Fruit fly (Drosophila melanogaster): Measurements from ENCODE around the gene CG32214.

The CG32214 gene

DNA sequence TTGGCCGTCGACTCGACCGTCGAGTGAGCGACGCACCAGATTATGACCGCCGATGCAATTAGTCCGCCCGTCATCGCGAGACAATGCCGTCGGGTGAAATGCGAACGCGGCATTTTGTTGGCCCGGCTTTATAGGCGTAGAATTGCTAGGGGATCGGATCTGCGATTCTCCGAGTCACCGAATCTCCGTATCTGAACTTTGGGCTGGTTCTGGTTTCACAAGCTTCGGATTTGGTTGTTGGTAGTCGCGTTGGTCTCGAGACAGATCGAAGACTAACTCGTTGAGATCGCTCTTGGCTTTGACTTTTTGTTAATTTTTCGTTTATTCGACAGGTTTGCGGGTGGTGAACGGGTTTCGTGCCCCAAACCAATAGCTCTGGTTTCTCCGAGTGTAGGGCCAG, 29.5 kb downstream of the CG32214 start:
- no peak for TF ChIP-seq CG1620 (GFP tag; optimal IDR thresholded peaks at IDR 0.05)
- no peak for TF ChIP-seq CG33017 (tag; optimal IDR thresholded peaks at IDR 0.05)
- no peak for TF ChIP-seq CG11617 (GFP tag; optimal IDR thresholded peaks at IDR 0.05)

DNA sequence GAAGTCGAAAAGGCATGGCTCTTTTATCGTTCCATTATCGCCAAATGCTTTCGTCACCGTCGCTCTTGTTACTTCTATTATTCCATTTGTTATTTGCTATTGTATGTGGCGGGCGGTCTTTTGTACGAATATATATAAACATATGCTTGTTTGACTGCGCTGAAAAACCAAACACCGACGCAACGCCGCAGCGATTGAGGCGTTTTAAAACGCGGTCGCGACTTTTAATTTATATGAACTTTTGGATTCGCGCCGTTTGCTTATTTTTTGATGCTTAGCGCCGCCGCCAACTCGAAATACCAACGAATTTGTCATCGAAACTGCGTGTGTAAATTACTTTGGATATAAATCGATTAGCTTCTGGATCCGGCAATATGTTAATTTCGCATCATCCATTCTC, 30.0 kb downstream of the CG32214 start:
- no peak for TF ChIP-seq CG33017 (tag; optimal IDR thresholded peaks at IDR 0.05)
- no peak for TF ChIP-seq CG1620 (GFP tag; optimal IDR thresholded peaks at IDR 0.05)
- TF ChIP-seq Mnt (GFP tag; optimal IDR thresholded peaks at IDR 0.05), result no peak
- no peak for TF ChIP-seq cic (GFP tag; optimal IDR thresholded peaks at IDR 0.05)
- no peak for TF ChIP-seq Clk (GFP tag; optimal IDR thresholded peaks at IDR 0.05)
- TF ChIP-seq kay (GFP tag; ENCODE audit: borderline replicate concordance), result no peak
- no peak for TF ChIP-seq CG12768 (GFP tag; optimal IDR thresholded peaks at IDR 0.05)

DNA sequence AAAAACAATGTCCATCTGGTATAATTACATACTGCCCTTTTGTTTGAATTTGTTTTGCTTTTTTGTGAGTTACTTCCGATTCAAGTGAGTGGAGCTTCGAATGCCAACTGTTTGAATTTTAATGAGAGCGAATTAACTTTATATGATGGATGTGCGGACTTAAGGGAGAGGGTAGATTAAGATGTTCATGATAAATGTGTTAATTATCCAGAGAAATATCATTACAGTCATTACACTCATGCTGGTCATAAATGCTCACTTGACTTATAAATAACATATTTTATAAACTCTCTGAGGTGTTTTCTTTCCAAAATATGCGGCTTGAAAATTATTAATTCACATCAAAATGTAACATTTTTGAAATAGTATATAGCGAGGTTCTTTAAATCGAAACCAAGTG, 30.5 kb downstream of the CG32214 start, which contains the start of gene CG9449:
CG9449 (minus strand) TSS at position 101 of the 400 bp plus-strand sequence.
- TF ChIP-seq CG12768 (GFP tag; optimal IDR thresholded peaks at IDR 0.05) (no peak), CG14711 (tag; optimal IDR thresholded peaks at IDR 0.05) (no peak), Hr96 (GFP tag; optimal IDR thresholded peaks at IDR 0.05) (no peak), Crg-1 (GFP tag; optimal IDR thresholded peaks at IDR 0.05) (no peak), bab1 (GFP tag; optimal IDR thresholded peaks at IDR 0.05) (no peak), ovo (GFP tag; optimal IDR thresholded peaks at IDR 0.05) (no peak), Clk (GFP tag; optimal IDR thresholded peaks at IDR 0.05) (no peak), toe (GFP tag; optimal IDR thresholded peaks at IDR 0.05) (no peak), kay (GFP tag; ENCODE audit: borderline replicate concordance) (no peak), CG1620 (GFP tag; optimal IDR thresholded peaks at IDR 0.05) (no peak), CG5204 (GFP tag; optimal IDR thresholded peaks at IDR 0.05) (no peak), CG7101 (tag; optimal IDR thresholded peaks at IDR 0.05) (no peak), Mnt (GFP tag; optimal IDR thresholded peaks at IDR 0.05) (no peak), pad (GFP tag; optimal IDR thresholded peaks at IDR 0.05) (no peak)

DNA sequence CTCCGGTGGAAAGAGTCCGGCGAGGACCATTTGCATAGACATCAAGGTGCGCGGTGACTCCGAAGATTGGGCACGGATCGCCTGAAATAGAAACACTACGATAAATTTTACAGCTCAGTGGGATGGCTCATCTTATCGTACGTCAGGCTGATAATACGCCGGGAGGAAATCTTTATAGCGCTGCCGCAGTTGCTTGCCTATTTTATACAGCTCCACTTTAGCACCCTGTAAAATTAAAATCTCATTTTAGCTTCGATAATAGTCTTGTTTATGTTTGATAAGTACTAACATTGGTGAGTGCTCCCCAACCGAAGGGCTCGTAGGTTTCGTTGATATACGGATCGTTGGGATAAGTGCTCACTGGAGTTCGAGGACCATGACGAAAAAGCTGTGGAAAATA, 32.2 kb downstream of the CG32214 start:
- TF ChIP-seq Hr96 (GFP tag; optimal IDR thresholded peaks at IDR 0.05) (no peak), CG7045 (GFP tag; optimal IDR thresholded peaks at IDR 0.05) (peak; percentile 66)

DNA sequence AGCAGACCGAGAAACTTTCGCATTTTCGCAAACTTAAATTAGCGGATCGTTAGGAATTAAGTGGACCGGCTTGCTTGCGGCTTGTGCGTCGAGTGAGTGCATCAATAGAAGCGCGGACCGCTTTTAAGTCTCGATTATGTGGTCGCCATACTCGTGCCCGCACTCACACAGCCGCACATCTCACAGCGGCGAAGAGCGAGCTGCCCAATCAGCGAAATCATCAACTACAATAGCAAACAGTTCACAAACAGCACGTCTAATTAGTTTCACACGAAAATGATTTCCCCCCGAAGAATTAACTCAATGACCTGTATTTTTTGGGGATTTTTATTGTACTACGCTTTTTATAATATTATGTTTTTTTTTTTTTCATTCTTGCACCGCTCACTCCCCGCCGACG, 33.6 kb downstream of the CG32214 start, which contains the start of gene CG9451:
CG9451 (minus strand) TSS at position 101 of the 400 bp plus-strand sequence.
- TF ChIP-seq Crg-1 (GFP tag; optimal IDR thresholded peaks at IDR 0.05) (no peak), cnc (optimal IDR thresholded peaks at IDR 0.05) (no peak), kay (GFP tag; ENCODE audit: borderline replicate concordance) (no peak), tj (GFP tag; optimal IDR thresholded peaks at IDR 0.05) (no peak), CG14711 (tag; optimal IDR thresholded peaks at IDR 0.05) (no peak), Clk (GFP tag; optimal IDR thresholded peaks at IDR 0.05) (no peak)

DNA sequence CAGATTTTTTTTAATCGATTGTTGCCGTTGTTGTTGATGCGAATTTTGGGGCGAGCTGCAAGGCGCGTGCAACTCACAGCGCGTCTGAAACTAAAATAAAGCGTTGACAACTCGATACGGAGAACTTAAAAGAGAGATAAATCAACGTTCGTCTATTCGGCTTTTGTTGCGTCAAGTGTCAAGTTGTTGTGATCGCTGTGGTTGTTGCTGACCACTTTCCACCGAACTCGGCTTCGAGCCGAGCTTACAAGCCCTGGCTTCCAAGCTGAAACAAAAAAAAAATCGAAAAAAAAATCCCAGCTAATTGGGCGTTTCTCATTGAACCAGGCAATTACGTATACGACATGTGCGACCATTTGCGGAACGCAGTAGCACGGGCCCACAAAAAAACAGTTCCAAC, 36.6 kb downstream of the CG32214 start, which contains the start of gene CG9452:
CG9452 (minus strand) TSS at position 101 of the 400 bp plus-strand sequence.
- TF ChIP-seq CG14711 (tag; optimal IDR thresholded peaks at IDR 0.05), result no peak
- TF ChIP-seq bab1 (GFP tag; optimal IDR thresholded peaks at IDR 0.05), result no peak
- no peak for TF ChIP-seq Mnt (GFP tag; optimal IDR thresholded peaks at IDR 0.05)
- no peak for TF ChIP-seq CG33017 (tag; optimal IDR thresholded peaks at IDR 0.05)
- TF ChIP-seq CG5204 (GFP tag; optimal IDR thresholded peaks at IDR 0.05), result no peak
- no peak for TF ChIP-seq CG1620 (GFP tag; optimal IDR thresholded peaks at IDR 0.05)
- TF ChIP-seq toe (GFP tag; optimal IDR thresholded peaks at IDR 0.05), result no peak
- TF ChIP-seq Hr96 (GFP tag; optimal IDR thresholded peaks at IDR 0.05), result no peak
- no peak for TF ChIP-seq tj (GFP tag; optimal IDR thresholded peaks at IDR 0.05)
- no peak for TF ChIP-seq kay (GFP tag; ENCODE audit: borderline replicate concordance)
- no peak for TF ChIP-seq cnc (optimal IDR thresholded peaks at IDR 0.05)
- TF ChIP-seq cic (GFP tag; optimal IDR thresholded peaks at IDR 0.05), result no peak
- no peak for TF ChIP-seq ovo (GFP tag; optimal IDR thresholded peaks at IDR 0.05)
- TF ChIP-seq CG11617 (GFP tag; optimal IDR thresholded peaks at IDR 0.05), result no peak
- TF ChIP-seq Clk (GFP tag; optimal IDR thresholded peaks at IDR 0.05), result no peak
- no peak for TF ChIP-seq CG12768 (GFP tag; optimal IDR thresholded peaks at IDR 0.05)
- no peak for TF ChIP-seq CG7101 (tag; optimal IDR thresholded peaks at IDR 0.05)
- TF ChIP-seq CG7045 (GFP tag; optimal IDR thresholded peaks at IDR 0.05), result no peak
- TF ChIP-seq Crg-1 (GFP tag; optimal IDR thresholded peaks at IDR 0.05), result no peak
- TF ChIP-seq pad (GFP tag; optimal IDR thresholded peaks at IDR 0.05), result no peak

DNA sequence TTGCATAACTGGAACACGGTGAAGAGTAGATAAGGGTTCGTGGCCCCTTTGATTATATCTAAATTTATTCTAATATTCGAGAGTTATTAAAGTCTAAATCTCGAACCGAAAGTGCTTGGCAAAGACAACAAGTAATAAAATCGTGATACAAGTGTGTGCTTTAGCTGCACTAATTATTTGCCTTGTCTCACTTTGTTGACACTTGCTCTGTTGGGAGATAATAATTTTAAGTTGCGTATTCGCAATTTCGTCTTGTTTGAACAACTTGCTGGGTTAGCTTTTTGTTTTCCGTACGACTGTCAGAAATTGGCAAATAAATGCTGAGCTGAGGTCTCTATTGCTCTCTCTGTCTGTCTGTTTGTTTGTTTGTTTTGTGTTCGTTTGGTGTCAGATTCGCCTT, 37.6 kb downstream of the CG32214 start:
- TF ChIP-seq CG11617 (GFP tag; optimal IDR thresholded peaks at IDR 0.05) (peak; percentile 64), CG5204 (GFP tag; optimal IDR thresholded peaks at IDR 0.05) (no peak), Mnt (GFP tag; optimal IDR thresholded peaks at IDR 0.05) (peak; percentile 42), tj (GFP tag; optimal IDR thresholded peaks at IDR 0.05) (peak; percentile 4), CG7101 (tag; optimal IDR thresholded peaks at IDR 0.05) (peak; percentile 39), CG7045 (GFP tag; optimal IDR thresholded peaks at IDR 0.05) (peak; percentile 76), cnc (optimal IDR thresholded peaks at IDR 0.05) (no peak), cic (GFP tag; optimal IDR thresholded peaks at IDR 0.05) (peak; percentile 11), Clk (GFP tag; optimal IDR thresholded peaks at IDR 0.05) (peak; percentile 30), CG12768 (GFP tag; optimal IDR thresholded peaks at IDR 0.05) (peak; percentile 30), CG33017 (tag; optimal IDR thresholded peaks at IDR 0.05) (peak; percentile 2), CG14711 (tag; optimal IDR thresholded peaks at IDR 0.05) (no peak), Crg-1 (GFP tag; optimal IDR thresholded peaks at IDR 0.05) (peak; percentile 63), ovo (GFP tag; optimal IDR thresholded peaks at IDR 0.05) (no peak)

All from whole organism, adult.